Worm (Caenorhabditis elegans) whole organism, L4 larva: ENCODE results near the gene R09E10.13.

Experiments used
- arid-1 ChIP-seq: fragments of 200-800 bp; sonication (Bioruptor generic); conservative IDR thresholded peaks from 2 replicates; pipeline ENCODE4 v1.3.6; 2022; ENCODE audit warnings: missing genetic modification reagents, missing genetic modification characterization, missing compliant biosample characterization
- ces-1 ChIP-seq: fragments of 150-350 bp; sonication (generic microtip); optimal IDR thresholded peaks from 4 replicates; lab custom pipeline; 2014; ENCODE audit warnings: missing biosample characterization, missing genetic modification reagents, missing genetic modification characterization
- zag-1 ChIP-seq: fragments of 150-350 bp; optimal IDR thresholded peaks from 2 replicates; lab custom pipeline; 2014; ENCODE audit warnings: missing biosample characterization, missing genetic modification characterization

DNA sequence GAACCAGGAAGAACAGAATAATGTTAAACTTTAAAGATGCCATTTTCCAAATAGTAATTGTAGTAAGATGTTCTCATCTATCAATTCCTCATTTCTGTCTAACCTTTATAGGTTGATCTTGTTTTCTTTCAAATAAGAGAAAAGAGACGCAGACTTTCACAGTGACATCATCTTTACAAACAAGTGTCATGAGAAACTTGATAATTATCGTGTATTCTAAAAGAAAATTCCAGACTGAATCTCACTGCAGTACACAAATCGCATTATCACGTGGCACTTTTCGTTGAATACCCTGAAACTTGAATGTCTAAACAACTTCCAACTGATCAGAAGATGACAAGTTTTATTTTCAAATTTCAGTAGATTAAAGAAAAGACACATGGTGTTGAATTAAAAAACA, at the start of gene R09E10.13:
- TF ChIP-seq ces-1 (no peak), zag-1 (tag; lab: Kevin White, UChicago) (no peak), arid-1 (GFP tag; lab: Robert Waterston, UW) (no peak)
